Worm (Caenorhabditis elegans) whole organism, mixed stage, embryonic: Measurements from ENCODE around the gene cyp-32B1.

ENCODE experiments used
- nhr-2 ChIP-seq: fragments of 150-350 bp; optimal IDR thresholded peaks from 2 replicates; lab custom pipeline; 2014; ENCODE audit warnings: missing biosample characterization, missing genetic modification characterization
- unc-39 ChIP-seq: fragments of 150-350 bp; optimal IDR thresholded peaks from 2 replicates; lab custom pipeline; 2014; ENCODE audit warnings: missing biosample characterization, missing genetic modification characterization
- unc-62 ChIP-seq: fragments of 150-350 bp; optimal IDR thresholded peaks from 2 replicates; lab custom pipeline; 2014; ENCODE audit warnings: missing biosample characterization, missing genetic modification reagents, missing genetic modification characterization

DNA sequence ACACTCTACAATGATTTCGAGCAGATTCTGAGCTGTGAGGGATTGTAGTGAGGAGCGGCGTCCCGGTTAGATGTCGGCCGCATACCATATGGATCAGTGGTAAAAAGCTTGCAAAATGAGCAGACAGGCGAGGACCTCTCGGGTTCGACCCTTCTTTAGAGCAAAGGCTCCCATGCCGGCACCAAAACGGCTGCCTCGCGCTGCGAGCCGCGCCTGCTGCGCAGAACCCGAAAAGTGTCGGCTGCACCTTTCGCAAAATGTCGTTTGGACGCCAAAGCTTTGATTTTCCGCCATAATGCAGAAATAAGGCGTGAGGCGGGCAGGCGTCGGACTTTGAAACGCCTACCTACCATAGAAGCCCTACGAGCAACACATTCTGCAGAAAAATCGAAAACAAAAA is 10.8 kb downstream of the cyp-32B1 start:
- TF ChIP-seq unc-39 (tag; lab: Kevin White, UChicago), result no peak
- TF ChIP-seq nhr-2 (tag; lab: Kevin White, UChicago), result no peak
- TF ChIP-seq unc-62 (GFP tag; lab: Kevin White, UChicago), result no peak
